Fruit fly (Drosophila melanogaster): Measurements from ENCODE around the gene Muc91C.

DNA sequence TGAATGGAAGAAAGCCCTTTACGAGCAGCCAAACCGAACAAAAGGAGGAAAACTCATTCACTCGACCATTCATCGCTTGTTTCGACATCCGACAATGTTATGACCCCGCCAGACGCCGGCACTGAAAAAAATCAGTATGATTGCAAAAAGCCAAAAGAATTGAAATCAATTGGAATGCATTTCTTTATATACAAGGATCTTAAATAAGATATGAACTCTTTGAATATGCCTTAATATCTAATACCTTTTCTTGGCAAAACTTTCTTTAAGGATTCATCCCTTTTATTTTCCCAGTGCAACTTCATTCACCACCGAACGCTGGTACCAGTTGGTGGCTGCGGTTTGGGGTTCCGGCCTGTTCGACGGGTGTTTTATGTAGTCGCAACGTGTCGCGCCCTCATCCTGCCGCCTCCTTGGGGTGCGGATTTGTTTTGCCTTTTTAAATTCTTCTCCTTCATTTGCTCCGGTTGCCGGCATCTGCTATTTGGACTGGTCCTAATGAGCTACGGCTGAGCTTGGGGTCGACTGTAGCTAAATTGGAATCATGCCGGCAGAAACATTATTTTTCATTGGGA is 27.3 kb upstream of the Muc91C start:
- TF ChIP-seq Sin3A (optimal IDR thresholded peaks at IDR 0.05) (no peak), psq (optimal IDR thresholded peaks at IDR 0.05) (no peak), h (optimal IDR thresholded peaks at IDR 0.05) (no peak), insv (optimal IDR thresholded peaks at IDR 0.05) (no peak), Myc (optimal IDR thresholded peaks at IDR 0.05) (no peak), ttk (optimal IDR thresholded peaks at IDR 0.05) (no peak)

All from Kc167 (cell line).